Fruit fly (Drosophila melanogaster): Measurements from ENCODE around the gene CG8927.

Gene CG8927

DNA sequence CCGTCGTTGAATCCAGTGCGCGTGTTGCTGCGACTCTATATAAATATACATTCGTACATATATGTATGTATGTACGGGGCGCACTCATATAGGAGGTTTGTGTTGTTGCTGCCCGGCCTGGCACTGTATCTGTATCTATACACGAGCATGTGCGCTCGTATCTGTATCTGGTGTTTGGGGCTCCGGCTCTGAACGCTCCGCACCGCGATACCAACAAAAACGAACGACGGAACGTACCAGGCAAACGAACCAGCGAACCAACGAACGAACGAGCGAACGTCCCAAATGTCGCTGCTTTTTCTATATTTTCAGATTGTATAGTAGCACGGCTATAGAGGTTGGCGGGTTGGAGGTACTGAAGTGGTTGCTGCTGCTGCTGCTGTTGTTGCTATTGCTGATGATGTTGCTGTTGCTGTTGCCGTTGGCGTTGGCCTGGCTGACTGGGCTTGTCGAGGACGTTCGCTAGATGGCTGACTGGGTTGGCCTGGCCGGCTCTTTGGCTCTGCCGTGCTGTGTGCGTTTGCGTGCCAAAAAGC is 26.3 kb downstream of the CG8927 start (continued):
- no peak for TF ChIP-seq Asciz (GFP tag; optimal IDR thresholded peaks at IDR 0.05)
- no peak for TF ChIP-seq ranshi (GFP tag; IDR thresholded peaks at IDR 0.05)
- no peak for TF ChIP-seq peb (GFP tag; IDR thresholded peaks at IDR 0.05)
- TF ChIP-seq Oli (tag; optimal IDR thresholded peaks at IDR 0.05): no peak
- peak; percentile 7 for TF ChIP-seq CoRest (tag; optimal IDR thresholded peaks at IDR 0.05)
- no peak for TF ChIP-seq bab2 (GFP tag; optimal IDR thresholded peaks at IDR 0.05)
- no peak for TF ChIP-seq Antp (GFP tag; optimal IDR thresholded peaks at IDR 0.05)
- peak; percentile 43 for TF ChIP-seq CG7987 (GFP tag; optimal IDR thresholded peaks at IDR 0.05)
- TF ChIP-seq mam (GFP tag; optimal IDR thresholded peaks at IDR 0.05): no peak
- TF ChIP-seq CG6813 (GFP tag; optimal IDR thresholded peaks at IDR 0.05): peak; percentile 36
- TF ChIP-seq Chrac-16 (GFP tag; optimal IDR thresholded peaks at IDR 0.05): no peak
- TF ChIP-seq Ssrp (tag; optimal IDR thresholded peaks at IDR 0.05): no peak
- TF ChIP-seq CG2678 (tag; optimal IDR thresholded peaks at IDR 0.05): peak; percentile 8
- peak; percentile 50 for TF ChIP-seq fd64A (GFP tag; optimal IDR thresholded peaks at IDR 0.05)
- TF ChIP-seq sisA (GFP tag; IDR thresholded peaks at IDR 0.05): no peak
- TF ChIP-seq emc (GFP tag; optimal IDR thresholded peaks at IDR 0.05): no peak
- TF ChIP-seq CG8089 (GFP tag; optimal IDR thresholded peaks at IDR 0.05): no peak
- TF ChIP-seq tgo (GFP tag; IDR thresholded peaks at IDR 0.05): 0 out of 3 replicates have a peak, but pooled peaks have one; percentile 13
- TF ChIP-seq C15 (GFP tag; IDR thresholded peaks at IDR 0.05): 0 out of 3 replicates have a peak, but pooled peaks have one; percentile 12
- peak; percentile 39 for TF ChIP-seq CG4707 (GFP tag; optimal IDR thresholded peaks at IDR 0.05)
- no peak for TF ChIP-seq chif (GFP tag; optimal IDR thresholded peaks at IDR 0.05)
- TF ChIP-seq CG14050 (GFP tag; IDR thresholded peaks at IDR 0.05): no peak
- peak; percentile 45 for TF ChIP-seq CG12071 (GFP tag; optimal IDR thresholded peaks at IDR 0.05)
- TF ChIP-seq CG18011 (GFP tag; optimal IDR thresholded peaks at IDR 0.05): no peak
- TF ChIP-seq YL-1 (GFP tag; optimal IDR thresholded peaks at IDR 0.05): no peak
- no peak for TF ChIP-seq knrl (GFP tag; IDR thresholded peaks at IDR 0.05; ENCODE audit: partially characterized antibody)
- no peak for TF ChIP-seq btn (GFP tag; optimal IDR thresholded peaks at IDR 0.05)
- TF ChIP-seq wor (GFP tag; IDR thresholded peaks at IDR 0.05): no peak
- 0 out of 3 replicates have a peak, but pooled peaks have one; percentile 8 for TF ChIP-seq H15 (GFP tag; IDR thresholded peaks at IDR 0.05)
- no peak; the same call in 1 of the 2 replicates for TF ChIP-seq HLH3B (GFP tag; IDR thresholded peaks at IDR 0.05)
- TF ChIP-seq CG9817 (tag; optimal IDR thresholded peaks at IDR 0.05): no peak
- no peak for TF ChIP-seq CG7786 (GFP tag; optimal IDR thresholded peaks at IDR 0.05)
- no peak for TF ChIP-seq Bdp1 (GFP tag; optimal IDR thresholded peaks at IDR 0.05)
- TF ChIP-seq ttk (GFP tag; IDR thresholded peaks at IDR 0.05): no peak
- TF ChIP-seq CG10274 (GFP tag; optimal IDR thresholded peaks at IDR 0.05): no peak
- no peak for TF ChIP-seq Hmx (GFP tag; optimal IDR thresholded peaks at IDR 0.05)
- TF ChIP-seq Dip2 (GFP tag; IDR thresholded peaks at IDR 0.05): no peak
- TF ChIP-seq CG11504 (tag; optimal IDR thresholded peaks at IDR 0.05): peak; percentile 70
- TF ChIP-seq Hr51 (GFP tag; optimal IDR thresholded peaks at IDR 0.05): no peak
- TF ChIP-seq chn (GFP tag; optimal IDR thresholded peaks at IDR 0.05): no peak
- no peak for TF ChIP-seq amos (GFP tag; IDR thresholded peaks at IDR 0.05; ENCODE audit: partially characterized antibody)
- TF ChIP-seq CG10543 (GFP tag; optimal IDR thresholded peaks at IDR 0.05): peak; percentile 99
- no peak for TF ChIP-seq Blimp-1 (GFP tag; optimal IDR thresholded peaks at IDR 0.05)
- TF ChIP-seq eve (GFP tag; optimal IDR thresholded peaks at IDR 0.05): no peak
- TF ChIP-seq ERR (GFP tag; optimal IDR thresholded peaks at IDR 0.05): peak; percentile 44
- no peak for TF ChIP-seq run (tag; optimal IDR thresholded peaks at IDR 0.05)
- no peak; the same call in 2 of the 3 replicates for TF ChIP-seq B-H1 (GFP tag; IDR thresholded peaks at IDR 0.05)
- no peak for TF ChIP-seq CG12219 (GFP tag; optimal IDR thresholded peaks at IDR 0.05)
- TF ChIP-seq az2 (GFP tag; optimal IDR thresholded peaks at IDR 0.05): no peak
- TF ChIP-seq Aef1 (GFP tag; IDR thresholded peaks at IDR 0.05): peak; percentile 71
- TF ChIP-seq Mes4 (GFP tag; optimal IDR thresholded peaks at IDR 0.05): no peak
